Worm (Caenorhabditis elegans) whole organism, late embryonic: Measurements from ENCODE around the gene B0222.15.

ENCODE experiments used
- C08G9.2 ChIP-seq: sonication (generic microtip); optimal IDR thresholded peaks from 2 replicates; lab custom pipeline; 2016; ENCODE audit warnings: mild to moderate bottlenecking, missing genetic modification characterization, moderate library complexity, missing compliant biosample characterization
- K02D7.2 ChIP-seq: sonication (generic microtip); optimal IDR thresholded peaks from 2 replicates; lab custom pipeline; 2017; ENCODE audit warnings: mild to moderate bottlenecking, missing genetic modification characterization, missing compliant biosample characterization
- K09A11.1 ChIP-seq: sonication (generic microtip); optimal IDR thresholded peaks from 2 replicates; lab custom pipeline; 2017; ENCODE audit warnings: antibody characterized with exemption, mild to moderate bottlenecking, missing genetic modification characterization, missing compliant biosample characterization; ENCODE audit not compliant: insufficient read depth
- ahr-1 ChIP-seq: sonication (generic microtip); optimal IDR thresholded peaks from 2 replicates; lab custom pipeline; 2016; ENCODE audit warnings: missing genetic modification characterization, missing compliant biosample characterization
- ama-1 ChIP-seq: fragments of 150-350 bp; optimal IDR thresholded peaks from 2 replicates; lab custom pipeline; 2014
- ceh-14 ChIP-seq: sonication (generic microtip); optimal IDR thresholded peaks from 2 replicates; lab custom pipeline; 2016; ENCODE audit warnings: missing genotype, missing genetic modification characterization, missing compliant biosample characterization
- ceh-18 ChIP-seq: sonication (generic microtip); optimal IDR thresholded peaks from 2 replicates; lab custom pipeline; 2016; ENCODE audit warnings: missing genetic modification characterization, missing compliant biosample characterization
- ceh-19 ChIP-seq: fragments of 200-800 bp; sonication (Bioruptor generic); optimal IDR thresholded peaks from 2 replicates; lab custom pipeline; 2018; ENCODE audit warnings: mild to moderate bottlenecking, missing genetic modification characterization, missing compliant biosample characterization
- ceh-2 ChIP-seq: sonication (generic microtip); optimal IDR thresholded peaks from 2 replicates; lab custom pipeline; 2016; ENCODE audit warnings: missing genotype, missing genetic modification characterization, missing compliant biosample characterization
- ceh-22 ChIP-seq: sonication (generic microtip); optimal IDR thresholded peaks from 2 replicates; lab custom pipeline; 2017; ENCODE audit warnings: missing biosample characterization, missing genetic modification characterization
- ceh-31 ChIP-seq: sonication (generic microtip); optimal IDR thresholded peaks from 2 replicates; lab custom pipeline; 2016; ENCODE audit warnings: missing genetic modification characterization, missing compliant biosample characterization
- ceh-34 ChIP-seq: sonication (generic microtip); optimal IDR thresholded peaks from 2 replicates; lab custom pipeline; 2016; ENCODE audit warnings: mild to moderate bottlenecking, missing genetic modification characterization, missing compliant biosample characterization
- ceh-45 ChIP-seq: fragments of 200-800 bp; sonication (Bioruptor generic); IDR thresholded peaks from 2 replicates; pipeline ENCODE4 v1.3.6; 2022; ENCODE audit warnings: missing genetic modification reagents, missing genetic modification characterization, missing compliant biosample characterization
- ceh-48 ChIP-seq: sonication (generic microtip); optimal IDR thresholded peaks from 2 replicates; lab custom pipeline; 2016; ENCODE audit warnings: missing genetic modification characterization, inconsistent platforms, missing compliant biosample characterization
- ceh-6 ChIP-seq: fragments of 200-800 bp; sonication (Bioruptor generic); optimal IDR thresholded peaks from 2 replicates; lab custom pipeline; 2018; ENCODE audit warnings: mild to moderate bottlenecking, missing genetic modification characterization, missing compliant biosample characterization
- ceh-9 ChIP-seq: sonication (generic microtip); optimal IDR thresholded peaks from 2 replicates; lab custom pipeline; 2016; ENCODE audit warnings: mild to moderate bottlenecking, missing genetic modification characterization, inconsistent platforms, missing compliant biosample characterization
- che-1 ChIP-seq: sonication (generic microtip); optimal IDR thresholded peaks from 2 replicates; lab custom pipeline; 2016; ENCODE audit warnings: mild to moderate bottlenecking, missing genetic modification characterization, missing compliant biosample characterization
- dmd-4 ChIP-seq: sonication (generic microtip); optimal IDR thresholded peaks from 2 replicates; lab custom pipeline; 2016; ENCODE audit warnings: borderline replicate concordance, missing genetic modification characterization, missing compliant biosample characterization
- dve-1 ChIP-seq: sonication (generic microtip); optimal IDR thresholded peaks from 2 replicates; lab custom pipeline; 2017; ENCODE audit warnings: antibody characterized with exemption, mild to moderate bottlenecking, missing genetic modification characterization, missing compliant biosample characterization
- elt-2 ChIP-seq: sonication (generic microtip); optimal IDR thresholded peaks from 2 replicates; lab custom pipeline; 2016; ENCODE audit warnings: missing genetic modification reagents, missing genetic modification characterization, missing compliant biosample characterization
- elt-4 ChIP-seq: sonication (generic microtip); optimal IDR thresholded peaks from 2 replicates; lab custom pipeline; 2016; ENCODE audit warnings: missing genetic modification characterization, missing compliant biosample characterization
- eyg-1 ChIP-seq: sonication (generic microtip); optimal IDR thresholded peaks from 2 replicates; lab custom pipeline; 2016; ENCODE audit warnings: missing genotype, missing genetic modification characterization, missing compliant biosample characterization
- fax-1 ChIP-seq: sonication (generic microtip); optimal IDR thresholded peaks from 2 replicates; lab custom pipeline; 2016; ENCODE audit warnings: missing genotype, missing genetic modification characterization, missing compliant biosample characterization
- fkh-10 ChIP-seq: fragments of 150-350 bp; optimal IDR thresholded peaks from 2 replicates; lab custom pipeline; 2014; ENCODE audit warnings: missing biosample characterization, missing genetic modification reagents, missing genetic modification characterization
- fkh-6 ChIP-seq: sonication (generic microtip); optimal IDR thresholded peaks from 2 replicates; lab custom pipeline; 2016; ENCODE audit warnings: missing genetic modification characterization, missing compliant biosample characterization
- hlh-13 ChIP-seq: fragments of 200-800 bp; sonication (Bioruptor generic); optimal IDR thresholded peaks from 2 replicates; lab custom pipeline; 2018; ENCODE audit warnings: mild to moderate bottlenecking, missing genetic modification characterization, missing compliant biosample characterization
- hlh-15 ChIP-seq: sonication (generic microtip); optimal IDR thresholded peaks from 2 replicates; lab custom pipeline; 2016; ENCODE audit warnings: missing genetic modification characterization, missing compliant biosample characterization
- hlh-30 ChIP-seq: sonication (generic microtip); optimal IDR thresholded peaks from 2 replicates; lab custom pipeline; 2017; ENCODE audit warnings: antibody characterized with exemption, missing genetic modification characterization, missing compliant biosample characterization; ENCODE audit not compliant: insufficient read depth
- hlh-6 ChIP-seq: sonication (generic microtip); optimal IDR thresholded peaks from 2 replicates; lab custom pipeline; 2016; ENCODE audit warnings: missing genotype, missing genetic modification characterization, missing compliant biosample characterization
- hlh-8 ChIP-seq: sonication (generic microtip); optimal IDR thresholded peaks from 2 replicates; lab custom pipeline; 2016; ENCODE audit warnings: missing genotype, missing genetic modification characterization, missing compliant biosample characterization
- lim-6 ChIP-seq: sonication (generic microtip); optimal IDR thresholded peaks from 2 replicates; lab custom pipeline; 2016; ENCODE audit warnings: missing genetic modification characterization, missing compliant biosample characterization
- lin-11 ChIP-seq: fragments of 200-800 bp; sonication (Bioruptor generic); optimal IDR thresholded peaks from 2 replicates; lab custom pipeline; 2018; ENCODE audit warnings: mild to moderate bottlenecking, missing genetic modification characterization, missing compliant biosample characterization
- madf-2 ChIP-seq: sonication (generic microtip); optimal IDR thresholded peaks from 2 replicates; lab custom pipeline; 2017; ENCODE audit warnings: missing genetic modification characterization, missing compliant biosample characterization
- nfya-1 ChIP-seq: sonication (generic microtip); optimal IDR thresholded peaks from 2 replicates; lab custom pipeline; 2017; ENCODE audit warnings: missing genetic modification characterization, mild to moderate bottlenecking, missing compliant biosample characterization, antibody characterized with exemption, moderate library complexity
- npax-4 ChIP-seq: sonication (generic microtip); optimal IDR thresholded peaks from 2 replicates; lab custom pipeline; 2016; ENCODE audit warnings: missing genetic modification characterization, missing compliant biosample characterization
- odd-2 ChIP-seq: sonication (generic microtip); optimal IDR thresholded peaks from 2 replicates; lab custom pipeline; 2017; ENCODE audit warnings: antibody characterized with exemption, mild to moderate bottlenecking, missing genetic modification characterization, missing compliant biosample characterization
- pag-3 ChIP-seq: sonication (generic microtip); optimal IDR thresholded peaks from 2 replicates; lab custom pipeline; 2016; ENCODE audit warnings: missing compliant biosample characterization, missing genetic modification characterization, borderline replicate concordance
- pat-9 ChIP-seq: fragments of 200-800 bp; sonication (Bioruptor generic); optimal IDR thresholded peaks from 2 replicates; lab custom pipeline; 2018; ENCODE audit warnings: mild to moderate bottlenecking, missing genetic modification characterization, moderate library complexity, missing compliant biosample characterization
- pqm-1 ChIP-seq: sonication (generic microtip); optimal IDR thresholded peaks from 2 replicates; lab custom pipeline; 2016; ENCODE audit warnings: missing genetic modification characterization, missing compliant biosample characterization
- pros-1 ChIP-seq: fragments of 150-350 bp; optimal IDR thresholded peaks from 2 replicates; lab custom pipeline; 2014; ENCODE audit warnings: missing biosample characterization, missing genetic modification reagents, missing genetic modification characterization
- ref-2 ChIP-seq: sonication (generic microtip); optimal IDR thresholded peaks from 2 replicates; lab custom pipeline; 2016; ENCODE audit warnings: missing genetic modification characterization, missing compliant biosample characterization
- sdc-2 ChIP-seq: sonication (generic microtip); optimal IDR thresholded peaks from 2 replicates; lab custom pipeline; 2016; ENCODE audit warnings: missing genotype, missing genetic modification characterization, missing compliant biosample characterization
- sox-2 ChIP-seq: fragments of 200-800 bp; sonication (Bioruptor generic); IDR thresholded peaks from 2 replicates; pipeline ENCODE4 v1.3.6; 2022; ENCODE audit warnings: missing genetic modification reagents, missing genetic modification characterization, missing compliant biosample characterization
- sox-4 ChIP-seq: sonication (generic microtip); optimal IDR thresholded peaks from 2 replicates; lab custom pipeline; 2017; ENCODE audit warnings: mild to moderate bottlenecking, missing genetic modification characterization, inconsistent platforms, missing compliant biosample characterization
- syd-9 ChIP-seq: sonication (generic microtip); optimal IDR thresholded peaks from 2 replicates; lab custom pipeline; 2016; ENCODE audit warnings: mild to moderate bottlenecking, missing genetic modification characterization, moderate library complexity, missing compliant biosample characterization
- tbx-2 ChIP-seq: sonication (generic microtip); optimal IDR thresholded peaks from 2 replicates; lab custom pipeline; 2016; ENCODE audit warnings: missing genetic modification characterization, missing compliant biosample characterization
- tbx-7 ChIP-seq: sonication (generic microtip); optimal IDR thresholded peaks from 2 replicates; lab custom pipeline; 2016; ENCODE audit warnings: missing genotype, missing genetic modification characterization, missing compliant biosample characterization
- unc-3 ChIP-seq, 2 experiments: fragments of 200-800 bp in 1 of 2; sonication (Bioruptor generic) in 1 of 2; sonication (generic microtip) in 1 of 2; conservative IDR thresholded peaks in 1 of 2; optimal IDR thresholded peaks in 1 of 2; 2 replicates each; pipeline versions ENCODE4 v1.3.6 to Lab custom; 2016 to 2022; ENCODE audit warnings: missing compliant biosample characterization in 2 of 2, missing genetic modification characterization in 2 of 2, missing genetic modification reagents in 1 of 2
- unc-42 ChIP-seq: sonication (generic microtip); optimal IDR thresholded peaks from 2 replicates; lab custom pipeline; 2016; ENCODE audit warnings: missing genotype, missing genetic modification characterization, missing compliant biosample characterization
- unc-55 ChIP-seq: sonication (generic microtip); optimal IDR thresholded peaks from 2 replicates; lab custom pipeline; 2017; ENCODE audit warnings: missing biosample characterization, missing genetic modification reagents, missing genetic modification characterization
- unc-86 ChIP-seq: sonication (generic microtip); optimal IDR thresholded peaks from 2 replicates; lab custom pipeline; 2016; ENCODE audit warnings: missing genetic modification characterization, missing compliant biosample characterization
- ztf-16 ChIP-seq: sonication (generic microtip); optimal IDR thresholded peaks from 2 replicates; lab custom pipeline; 2017; ENCODE audit warnings: missing genetic modification characterization, missing compliant biosample characterization

Gene B0222.15

ce11 chrV:9175218-9175837 lies 18.7 kb upstream of the B0222.15 start, which contains the start of gene spas-1:
TSS of gene spas-1 (plus strand) at chrV:9175789.
- TF ChIP-seq nfya-1 (tag; lab: Kevin White, UChicago) (peak; percentile 76), hlh-13 (GFP tag; lab: Kevin White, UChicago) (no peak), lin-11 (tag; lab: Kevin White, UChicago) (no peak), C08G9.2 (peak; percentile 3), pag-3 (tag; lab: Kevin White, UChicago) (no peak), tbx-2 (tag; lab: Kevin White, UChicago) (peak; percentile 75), dve-1 (tag; lab: Kevin White, UChicago) (peak; percentile 51), ceh-31 (tag; lab: Kevin White, UChicago) (no peak), sox-2 (GFP tag; lab: Robert Waterston, UW) (no peak; the same call in 1 of the 2 replicates), lim-6 (no peak), ceh-45 (GFP tag; lab: Robert Waterston, UW) (no peak), K02D7.2 (tag; lab: Kevin White, UChicago) (no peak), madf-2 (tag; lab: Kevin White, UChicago) (peak; percentile 8), npax-4 (peak; percentile 10), tbx-7 (tag; lab: Kevin White, UChicago) (no peak), fkh-10 (GFP tag; lab: Kevin White, UChicago) (no peak), hlh-30 (no peak), hlh-6 (tag; lab: Kevin White, UChicago) (no peak), eyg-1 (tag; lab: Kevin White, UChicago) (peak; percentile 13), ceh-9 (tag; lab: Kevin White, UChicago) (no peak), che-1 (tag; lab: Kevin White, UChicago) (peak; percentile 29), elt-2 (tag; lab: Kevin White, UChicago) (peak; percentile 79), odd-2 (tag; lab: Kevin White, UChicago) (no peak), ama-1 (lab: Kevin White, UChicago) (no peak), ceh-48 (tag; lab: Kevin White, UChicago) (peak; percentile 96), ceh-6 (peak; percentile 7), pqm-1 (no peak), pros-1 (tag; lab: Kevin White, UChicago) (no peak), ceh-22 (tag; lab: Kevin White, UChicago) (no peak), unc-86 (tag; lab: Kevin White, UChicago) (no peak), sox-4 (peak; percentile 40), ceh-14 (peak; percentile 55), fax-1 (tag; lab: Kevin White, UChicago) (no peak), syd-9 (tag; lab: Kevin White, UChicago) (peak; percentile 52), unc-55 (GFP tag; lab: Kevin White, UChicago) (no peak), unc-3 (GFP tag; conservative IDR thresholded peaks at IDR 0.05; lab: Robert Waterston, UW) (no peak), unc-3 (tag; optimal IDR thresholded peaks at IDR 0.05; lab: Kevin White, UChicago) (peak; percentile 52), ceh-18 (tag; lab: Kevin White, UChicago) (peak; percentile 55), hlh-15 (tag; lab: Kevin White, UChicago) (no peak), elt-4 (tag; lab: Kevin White, UChicago) (no peak), hlh-8 (tag; lab: Kevin White, UChicago) (no peak), ceh-34 (tag; lab: Kevin White, UChicago) (peak; percentile 82), ref-2 (tag; lab: Kevin White, UChicago) (no peak), K09A11.1 (peak; percentile 34), ceh-2 (tag; lab: Kevin White, UChicago) (peak; percentile 34), ahr-1 (tag; lab: Kevin White, UChicago) (no peak), ceh-19 (GFP tag; lab: Kevin White, UChicago) (peak; percentile 53), fkh-6 (tag; lab: Kevin White, UChicago) (peak; percentile 42), unc-42 (tag; lab: Kevin White, UChicago) (no peak), dmd-4 (no peak), pat-9 (tag; lab: Kevin White, UChicago) (peak; percentile 60), sdc-2 (tag; lab: Kevin White, UChicago) (peak; percentile 41), ztf-16 (tag; lab: Kevin White, UChicago) (no peak)
